Worm (Caenorhabditis elegans): ENCODE measurements around the gene T01G5.6.

T01G5.6 gene

ce11 chrV:15085335-15085800 is 28.5 kb downstream of the T01G5.6 start, which contains the start of the genes ahsa-1 and C01G10.7 (continued):
- TF ChIP-seq nfya-1 (tag; optimal IDR thresholded peaks at IDR 0.05; ENCODE audit: borderline replicate concordance, insufficient read depth) (no peak), ztf-25 (GFP tag; IDR thresholded peaks at IDR 0.05) (peak; percentile 71; the same call in 1 of the 2 replicates), atf-7 (tag; optimal IDR thresholded peaks at IDR 0.05) (peak; percentile 63), ceh-27 (GFP tag; optimal IDR thresholded peaks at IDR 0.05) (peak; percentile 92), F57A8.1 (GFP tag; optimal IDR thresholded peaks at IDR 0.05) (no peak), egl-44 (GFP tag; IDR thresholded peaks at IDR 0.05) (peak; percentile 80), madf-3 (GFP tag; IDR thresholded peaks at IDR 0.05) (no peak), aptf-2 (GFP tag; conservative IDR thresholded peaks at IDR 0.05) (peak; percentile 90), nhr-80 (tag; optimal IDR thresholded peaks at IDR 0.05) (peak; percentile 49), unc-62 (GFP tag; optimal IDR thresholded peaks at IDR 0.05) (no peak), Y79H2A.3 (GFP tag; conservative IDR thresholded peaks at IDR 0.05) (peak; percentile 77), tlf-1 (GFP tag; optimal IDR thresholded peaks at IDR 0.05) (peak; percentile 86), Y56A3A.18 (GFP tag; IDR thresholded peaks at IDR 0.05) (no peak), rcor-1 (GFP tag; IDR thresholded peaks at IDR 0.05) (peak; percentile 84), ceh-79 (tag; optimal IDR thresholded peaks at IDR 0.05) (peak; percentile 13), attf-5 (GFP tag; optimal IDR thresholded peaks at IDR 0.05) (peak; percentile 93), snpc-1.1 (tag; optimal IDR thresholded peaks at IDR 0.05; ENCODE audit: insufficient read depth) (peak; percentile 74), dox-1 (GFP tag; IDR thresholded peaks at IDR 0.05) (peak; percentile 93), lir-1 (GFP tag; conservative IDR thresholded peaks at IDR 0.05) (peak; percentile 82), die-1 (tag; optimal IDR thresholded peaks at IDR 0.05) (no peak), snpc-4 (GFP tag; optimal IDR thresholded peaks at IDR 0.05) (no peak), snpc-4 (tag; optimal IDR thresholded peaks at IDR 0.05) (peak in 3 of 4 experiments; percentile 69 to 85 (median 74)), B0019.2 (GFP tag; conservative IDR thresholded peaks at IDR 0.05) (peak; percentile 82; the same call in 1 of the 2 replicates), B0035.1 (tag; optimal IDR thresholded peaks at IDR 0.05) (peak; percentile 41), Y67H2A.10 (GFP tag; conservative IDR thresholded peaks at IDR 0.05) (peak; percentile 74), let-607 (tag; optimal IDR thresholded peaks at IDR 0.05) (peak in 1 of 2 experiments; percentile 77), ztf-6 (GFP tag; IDR thresholded peaks at IDR 0.05) (peak; percentile 83), F37B4.10 (GFP tag; IDR thresholded peaks at IDR 0.05) (no peak), ztf-3 (GFP tag; optimal IDR thresholded peaks at IDR 0.05) (no peak), ceh-100 (GFP tag; IDR thresholded peaks at IDR 0.05) (peak; percentile 72), ZK185.1 (tag; optimal IDR thresholded peaks at IDR 0.05; ENCODE audit: poor library complexity, severe bottlenecking) (peak; percentile 97), K11D2.4 (GFP tag; IDR thresholded peaks at IDR 0.05) (0 out of 2 replicates have a peak, but pooled peaks have one; percentile 55), dpl-1 (GFP tag; optimal IDR thresholded peaks at IDR 0.05) (no peak), Y95B8A.8 (GFP tag; IDR thresholded peaks at IDR 0.05) (peak; percentile 81; the same call in 1 of the 2 replicates), ztf-18 (tag; optimal IDR thresholded peaks at IDR 0.05) (peak; percentile 74), mxl-1 (tag; optimal IDR thresholded peaks at IDR 0.05) (no peak), hmg-20 (GFP tag; IDR thresholded peaks at IDR 0.05) (no peak), madf-10 (tag; optimal IDR thresholded peaks at IDR 0.05) (peak; percentile 87), D2030.7 (GFP tag; IDR thresholded peaks at IDR 0.05) (peak; percentile 88), cebp-2 (GFP tag; IDR thresholded peaks at IDR 0.05) (no peak), madf-8 (GFP tag; conservative IDR thresholded peaks at IDR 0.05) (peak; percentile 74), F22D6.2 (tag; optimal IDR thresholded peaks at IDR 0.05) (peak; percentile 52), sptf-2 (GFP tag; optimal IDR thresholded peaks at IDR 0.05) (peak; percentile 41), lin-26 (GFP tag; IDR thresholded peaks at IDR 0.05) (0 out of 2 replicates have a peak, but pooled peaks have one; percentile 8), hsf-1 (GFP tag; IDR thresholded peaks at IDR 0.05) (peak; percentile 97), ama-1 (optimal IDR thresholded peaks at IDR 0.05) (no peak), ama-1 (GFP tag; optimal IDR thresholded peaks at IDR 0.05) (no peak), B0261.1 (tag; optimal IDR thresholded peaks at IDR 0.05) (peak; percentile 37), ztf-26 (tag; optimal IDR thresholded peaks at IDR 0.05) (peak; percentile 46)

Data from whole organism, young adult.